Worm (Caenorhabditis elegans) whole organism, mixed stage, embryonic: ENCODE data around the gene spp-16.

Source experiments
- blmp-1 ChIP-seq: fragments of 150-350 bp; optimal IDR thresholded peaks from 2 replicates; lab custom pipeline; 2014; ENCODE audit warnings: missing biosample characterization, missing genetic modification characterization
- ces-1 ChIP-seq: fragments of 150-350 bp; optimal IDR thresholded peaks from 2 replicates; lab custom pipeline; 2014; ENCODE audit warnings: missing biosample characterization, missing genetic modification reagents, missing genetic modification characterization
- elt-3 ChIP-seq: fragments of 150-350 bp; optimal IDR thresholded peaks from 2 replicates; lab custom pipeline; 2014; ENCODE audit warnings: missing biosample characterization, missing genetic modification characterization
- ham-2 ChIP-seq: fragments of 200-800 bp; sonication (Bioruptor generic); optimal IDR thresholded peaks from 2 replicates; lab custom pipeline; 2018; ENCODE audit warnings: mild to moderate bottlenecking, missing genetic modification characterization, missing compliant biosample characterization
- lsy-2 ChIP-seq: fragments of 150-350 bp; optimal IDR thresholded peaks from 2 replicates; lab custom pipeline; 2014; ENCODE audit warnings: missing biosample characterization, missing genetic modification characterization
- mep-1 ChIP-seq: fragments of 150-350 bp; optimal IDR thresholded peaks from 2 replicates; lab custom pipeline; 2017; ENCODE audit warnings: missing biosample characterization, missing genetic modification reagents, missing genetic modification characterization, inconsistent platforms
- nhr-28 ChIP-seq: fragments of 150-350 bp; optimal IDR thresholded peaks from 2 replicates; lab custom pipeline; 2014; ENCODE audit warnings: missing biosample characterization, missing genetic modification characterization
- unc-62 ChIP-seq: fragments of 150-350 bp; optimal IDR thresholded peaks from 2 replicates; lab custom pipeline; 2014; ENCODE audit warnings: missing biosample characterization, missing genetic modification reagents, missing genetic modification characterization

DNA sequence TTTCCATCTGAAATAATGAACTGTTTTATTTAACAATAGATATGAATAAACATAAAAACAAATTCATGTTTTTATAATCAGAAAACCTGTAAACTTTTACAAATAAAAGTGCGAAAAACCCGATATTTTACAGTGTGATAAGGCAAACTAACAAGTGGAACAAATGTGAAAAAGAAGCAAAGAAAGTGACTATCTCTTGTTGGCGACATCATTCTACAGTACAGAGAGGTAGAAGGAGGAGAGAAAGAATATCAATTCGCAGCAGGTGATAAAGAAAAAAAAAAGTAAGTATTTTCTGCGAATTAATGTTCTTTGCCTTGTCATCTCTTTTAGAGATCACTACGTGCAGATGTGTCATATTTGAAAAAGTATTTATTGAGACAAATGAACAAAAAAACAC is 41.3 kb downstream of the spp-16 start:
- no peak for TF ChIP-seq unc-62
- TF ChIP-seq ces-1 (GFP tag; lab: Kevin White, UChicago), result no peak
- TF ChIP-seq ham-2, result no peak
- no peak for TF ChIP-seq mep-1 (tag; lab: Kevin White, UChicago)
- TF ChIP-seq lsy-2 (tag; lab: Kevin White, UChicago), result no peak
- no peak for TF ChIP-seq elt-3
- TF ChIP-seq blmp-1 (tag; lab: Kevin White, UChicago), result no peak
- no peak for TF ChIP-seq nhr-28 (tag; lab: Kevin White, UChicago)
